Fruit fly (Drosophila melanogaster) whole organism, embryonic: ENCODE measurements around the gene twe.

Source experiments
- CG11085 ChIP-seq: fragments of 200-800 bp; sonication (Bioruptor generic); IDR thresholded peaks from 2 replicates; pipeline ENCODE4 v1.3.6; 2022; ENCODE audit warnings: missing biosample characterization, missing genetic modification characterization
- CG12219 ChIP-seq: fragments of 200-800 bp; sonication (Bioruptor generic); optimal IDR thresholded peaks from 3 replicates; lab custom pipeline; 2018; ENCODE audit warnings: missing biosample characterization, mild to moderate bottlenecking, missing genetic modification characterization
- CG12236 ChIP-seq: fragments of 200-800 bp; sonication (Bioruptor generic); optimal IDR thresholded peaks from 2 replicates; lab custom pipeline; 2016; ENCODE audit warnings: missing biosample characterization, missing genetic modification characterization
- CG13287 ChIP-seq: fragments of 200-800 bp; sonication (Bioruptor generic); IDR thresholded peaks from 2 replicates; pipeline ENCODE4 v1.3.6; 2022; ENCODE audit warnings: missing biosample characterization, missing genetic modification characterization; ENCODE audit not compliant: partially characterized antibody
- CG14014 ChIP-seq: fragments of 200-800 bp; sonication (Bioruptor generic); IDR thresholded peaks from 2 replicates; pipeline ENCODE4 v1.3.6; 2022; ENCODE audit warnings: missing biosample characterization, missing genetic modification characterization
- CG14965 ChIP-seq: fragments of 200-800 bp; sonication (Bioruptor generic); optimal IDR thresholded peaks from 2 replicates; lab custom pipeline; 2016; ENCODE audit warnings: missing biosample characterization, missing genetic modification characterization, borderline replicate concordance
- CG16813 ChIP-seq: fragments of 200-800 bp; sonication (Bioruptor generic); IDR thresholded peaks from 3 replicates; pipeline ENCODE4 v1.3.6; 2022; ENCODE audit warnings: missing biosample characterization, missing genetic modification characterization; ENCODE audit not compliant: partially characterized antibody
- CG16863 ChIP-seq: fragments of 200-800 bp; sonication (Bioruptor generic); optimal IDR thresholded peaks from 3 replicates; lab custom pipeline; 2016; ENCODE audit warnings: missing biosample characterization, missing genetic modification characterization
- CG17186 ChIP-seq: fragments of 200-800 bp; sonication (Bioruptor generic); optimal IDR thresholded peaks from 3 replicates; lab custom pipeline; 2017; ENCODE audit warnings: missing biosample characterization, missing genetic modification reagents, missing genetic modification characterization
- CG18262 ChIP-seq: fragments of 200-800 bp; optimal IDR thresholded peaks from 3 replicates; lab custom pipeline; 2019; ENCODE audit warnings: missing biosample characterization, mild to moderate bottlenecking, missing genetic modification characterization, moderate library complexity
- CG18599 ChIP-seq: fragments of 200-800 bp; sonication (Bioruptor generic); optimal IDR thresholded peaks from 3 replicates; lab custom pipeline; 2017; ENCODE audit warnings: missing biosample characterization, missing genetic modification characterization, mild to moderate bottlenecking, moderate library complexity, missing genetic modification reagents
- CG30020 ChIP-seq: fragments of 200-800 bp; optimal IDR thresholded peaks from 2 replicates; lab custom pipeline; 2019; ENCODE audit warnings: missing biosample characterization, mild to moderate bottlenecking, missing genetic modification characterization, moderate library complexity
- CG3726 ChIP-seq: fragments of 200-800 bp; sonication (Bioruptor generic); IDR thresholded peaks from 3 replicates; pipeline ENCODE4, ENCODE4 v1.3.6; 2022; ENCODE audit warnings: missing biosample characterization, missing genetic modification characterization
- CG5180 ChIP-seq: fragments of 200-800 bp; sonication (Bioruptor generic); optimal IDR thresholded peaks from 3 replicates; lab custom pipeline; 2017; ENCODE audit warnings: missing biosample characterization, missing genetic modification characterization, mild to moderate bottlenecking, moderate library complexity, missing genetic modification reagents
- CG7271 ChIP-seq: fragments of 200-800 bp; sonication (Bioruptor generic); optimal IDR thresholded peaks from 2 replicates; lab custom pipeline; 2018; ENCODE audit warnings: missing biosample characterization, mild to moderate bottlenecking, missing genetic modification characterization, moderate library complexity
- CG8944 ChIP-seq: fragments of 200-800 bp; sonication (Bioruptor generic); optimal IDR thresholded peaks from 3 replicates; lab custom pipeline; 2016; ENCODE audit warnings: missing biosample characterization, missing genetic modification characterization
- Camta ChIP-seq: fragments of 200-800 bp; sonication (Bioruptor generic); optimal IDR thresholded peaks from 2 replicates; lab custom pipeline; 2016; ENCODE audit warnings: missing biosample characterization, missing genetic modification characterization
- Dad ChIP-seq: fragments of 200-800 bp; sonication (Bioruptor generic); optimal IDR thresholded peaks from 3 replicates; lab custom pipeline; 2016; ENCODE audit warnings: missing biosample characterization, missing genetic modification characterization
- Doc2 ChIP-seq: fragments of 200-800 bp; sonication (Bioruptor generic); IDR thresholded peaks from 2 replicates; pipeline ENCODE4 v1.3.6; 2022; ENCODE audit warnings: missing biosample characterization, missing genetic modification characterization
- Fer1 ChIP-seq: fragments of 200-800 bp; sonication (Bioruptor generic); optimal IDR thresholded peaks from 2 replicates; lab custom pipeline; 2017; ENCODE audit warnings: missing biosample characterization, mild to moderate bottlenecking, missing genetic modification characterization
- Fer2 ChIP-seq: fragments of 200-800 bp; sonication (Bioruptor generic); optimal IDR thresholded peaks from 2 replicates; lab custom pipeline; 2018; ENCODE audit warnings: missing biosample characterization, mild to moderate bottlenecking, missing genetic modification characterization, moderate library complexity
- Gsc ChIP-seq: fragments of 200-800 bp; sonication (Bioruptor generic); IDR thresholded peaks from 2 replicates; pipeline ENCODE4 v1.3.6; 2022; ENCODE audit warnings: missing biosample characterization, missing genetic modification characterization
- H15 ChIP-seq: fragments of 200-800 bp; sonication (Bioruptor generic); IDR thresholded peaks from 3 replicates; pipeline ENCODE4 v1.3.6; 2022; ENCODE audit warnings: missing biosample characterization, missing genetic modification characterization
- Hr3 ChIP-seq: fragments of 200-800 bp; sonication (Bioruptor generic); optimal IDR thresholded peaks from 3 replicates; lab custom pipeline; 2016; ENCODE audit warnings: missing biosample characterization, missing genetic modification characterization
- Ptx1 ChIP-seq: fragments of 200-800 bp; sonication (Bioruptor generic); IDR thresholded peaks from 2 replicates; pipeline ENCODE4 v1.3.6; 2022; ENCODE audit warnings: missing biosample characterization, missing genetic modification characterization
- Ssrp ChIP-seq: fragments of 200-800 bp; sonication (Bioruptor generic); optimal IDR thresholded peaks from 2 replicates; lab custom pipeline; 2018; ENCODE audit warnings: missing biosample characterization, mild to moderate bottlenecking, missing genetic modification characterization, moderate library complexity
- cato ChIP-seq: fragments of 200-800 bp; sonication (Bioruptor generic); optimal IDR thresholded peaks from 2 replicates; lab custom pipeline; 2016; ENCODE audit warnings: missing biosample characterization, missing genetic modification characterization, borderline replicate concordance
- caup ChIP-seq: fragments of 200-800 bp; sonication (Bioruptor generic); optimal IDR thresholded peaks from 3 replicates; lab custom pipeline; 2017; ENCODE audit warnings: missing biosample characterization, mild to moderate bottlenecking, missing genetic modification characterization, moderate library complexity; ENCODE audit not compliant: severe bottlenecking
- corto ChIP-seq: fragments of 200-800 bp; sonication (Bioruptor generic); optimal IDR thresholded peaks from 2 replicates; lab custom pipeline; 2016; ENCODE audit warnings: missing biosample characterization, mild to moderate bottlenecking, missing genetic modification characterization, moderate library complexity
- dmrt11E ChIP-seq: fragments of 200-800 bp; sonication (Bioruptor generic); optimal IDR thresholded peaks from 3 replicates; lab custom pipeline; 2018; ENCODE audit warnings: missing biosample characterization, mild to moderate bottlenecking, missing genetic modification characterization, moderate library complexity
- dysf ChIP-seq: fragments of 200-800 bp; sonication (Bioruptor generic); IDR thresholded peaks from 3 replicates; pipeline ENCODE4 v1.3.6; 2022; ENCODE audit warnings: missing biosample characterization, missing genetic modification characterization
- ewg ChIP-seq: fragments of 200-800 bp; sonication (Bioruptor generic); optimal IDR thresholded peaks from 3 replicates; lab custom pipeline; 2017; ENCODE audit warnings: mild to moderate bottlenecking, missing biosample characterization, missing genetic modification reagents, missing genetic modification characterization
- grau ChIP-seq: fragments of 200-800 bp; optimal IDR thresholded peaks from 3 replicates; lab custom pipeline; 2019; ENCODE audit warnings: missing biosample characterization, mild to moderate bottlenecking, missing genetic modification characterization, moderate library complexity
- gt ChIP-seq: fragments of 200-800 bp; sonication (Bioruptor generic); IDR thresholded peaks from 2 replicates; pipeline ENCODE4 v1.3.6; 2022; ENCODE audit warnings: missing biosample characterization, missing genetic modification characterization
- h ChIP-seq: fragments of >200 bp; optimal IDR thresholded peaks from 2 replicates; lab custom pipeline; 2017
- insv ChIP-seq, 2 experiments: fragments of 200-800 bp; sonication (Bioruptor generic); optimal IDR thresholded peaks; 3 replicates each; lab custom pipeline; 2016 to 2018; ENCODE audit warnings: missing biosample characterization in 2 of 2, missing genetic modification characterization in 2 of 2
- jing ChIP-seq: fragments of 200-800 bp; sonication (Bioruptor generic); optimal IDR thresholded peaks from 2 replicates; lab custom pipeline; 2018; ENCODE audit warnings: missing biosample characterization, mild to moderate bottlenecking, missing genetic modification characterization
- kah ChIP-seq: fragments of 200-800 bp; sonication (Bioruptor generic); optimal IDR thresholded peaks from 2 replicates; lab custom pipeline; 2018; ENCODE audit warnings: missing biosample characterization, mild to moderate bottlenecking, missing genetic modification characterization
- luna ChIP-seq: fragments of 200-800 bp; sonication (Bioruptor generic); optimal IDR thresholded peaks from 2 replicates; lab custom pipeline; 2016; ENCODE audit warnings: missing biosample characterization, missing genetic modification characterization
- maf-S ChIP-seq: fragments of 200-800 bp; sonication (Bioruptor generic); optimal IDR thresholded peaks from 2 replicates; lab custom pipeline; 2016; ENCODE audit warnings: missing biosample characterization, missing genetic modification characterization
- nerfin-2 ChIP-seq: fragments of 200-800 bp; sonication (Bioruptor generic); IDR thresholded peaks from 2 replicates; pipeline ENCODE4 v1.3.6; 2022; ENCODE audit warnings: missing biosample characterization, missing genetic modification characterization; ENCODE audit not compliant: partially characterized antibody
- pros ChIP-seq: fragments of 200-800 bp; sonication (Bioruptor generic); optimal IDR thresholded peaks from 3 replicates; lab custom pipeline; 2019; ENCODE audit warnings: missing biosample characterization, mild to moderate bottlenecking, missing genetic modification characterization, moderate library complexity
- psq ChIP-seq: fragments of 200-800 bp; sonication (Bioruptor generic); optimal IDR thresholded peaks from 2 replicates; lab custom pipeline; 2017; ENCODE audit warnings: missing biosample characterization, missing genetic modification characterization
- pum ChIP-seq: fragments of 200-800 bp; sonication (Bioruptor generic); optimal IDR thresholded peaks from 2 replicates; lab custom pipeline; 2016; ENCODE audit warnings: missing biosample characterization, missing genetic modification characterization
- rib ChIP-seq: fragments of 200-800 bp; sonication (Bioruptor generic); IDR thresholded peaks from 2 replicates; pipeline ENCODE4 v1.3.6; 2022; ENCODE audit warnings: missing biosample characterization, missing genetic modification characterization
- stwl ChIP-seq: fragments of 200-800 bp; sonication (Bioruptor generic); optimal IDR thresholded peaks from 3 replicates; lab custom pipeline; 2018; ENCODE audit warnings: missing biosample characterization, mild to moderate bottlenecking, missing genetic modification characterization, moderate library complexity
- tgo ChIP-seq: fragments of 200-800 bp; sonication (Bioruptor generic); IDR thresholded peaks from 3 replicates; pipeline ENCODE4 v1.3.6; 2022; ENCODE audit warnings: missing biosample characterization, missing genetic modification characterization
- tup ChIP-seq: fragments of 200-800 bp; sonication (Bioruptor generic); optimal IDR thresholded peaks from 2 replicates; lab custom pipeline; 2016; ENCODE audit warnings: missing biosample characterization, mild to moderate bottlenecking, missing genetic modification characterization, moderate library complexity

Gene twe

dm6 chr2L:16299466-16300311 lies 38.0 kb upstream of the twe start, which contains the start of the genes heix and CG17328 (continued):
- TF ChIP-seq dmrt11E (peak; percentile 59), Fer1 (GFP tag; lab: Kevin White, UChicago) (peak; percentile 55), h (lab: Kevin White, UChicago) (no peak), CG13287 (0 out of 2 replicates have a peak, but pooled peaks have one; percentile 28), CG11085 (GFP tag; lab: Robert Waterston, UW) (peak; percentile 54), CG12236 (GFP tag; lab: Kevin White, UChicago) (no peak), dysf (GFP tag; lab: Robert Waterston, UW) (peak; percentile 82), ewg (GFP tag; lab: Kevin White, UChicago) (peak; percentile 48), grau (peak; percentile 99), CG3726 (GFP tag; lab: Robert Waterston, UW) (no peak), Ptx1 (GFP tag; lab: Robert Waterston, UW) (peak; percentile 81), rib (GFP tag; lab: Robert Waterston, UW) (0 out of 2 replicates have a peak, but pooled peaks have one; percentile 36), Dad (GFP tag; lab: Kevin White, UChicago) (peak; percentile 28), Doc2 (no peak), nerfin-2 (no peak), Fer2 (tag; lab: Kevin White, UChicago) (peak; percentile 75), CG18262 (tag; lab: Kevin White, UChicago) (peak; percentile 70), CG16813 (GFP tag; lab: Robert Waterston, UW) (no peak), tgo (GFP tag; lab: Robert Waterston, UW) (peak; percentile 77), caup (GFP tag; lab: Kevin White, UChicago) (peak; percentile 64), CG14965 (GFP tag; lab: Kevin White, UChicago) (no peak), tup (GFP tag; lab: Kevin White, UChicago) (peak; percentile 18), CG7271 (peak; percentile 6), Ssrp (tag; lab: Kevin White, UChicago) (peak; percentile 66), gt (GFP tag; lab: Robert Waterston, UW) (no peak), kah (GFP tag; lab: Kevin White, UChicago) (peak; percentile 93), CG16863 (peak; percentile 49), luna (GFP tag; lab: Kevin White, UChicago) (peak; percentile 70), CG14014 (peak; percentile 78), psq (GFP tag; lab: Kevin White, UChicago) (no peak), CG5180 (GFP tag; lab: Kevin White, UChicago) (no peak), jing (GFP tag; lab: Kevin White, UChicago) (no peak), CG18599 (GFP tag; lab: Kevin White, UChicago) (peak; percentile 72), CG17186 (peak; percentile 61), cato (GFP tag; lab: Kevin White, UChicago) (peak; percentile 69), CG8944 (peak; percentile 57), CG30020 (tag; lab: Kevin White, UChicago) (peak; percentile 64), maf-S (GFP tag; lab: Kevin White, UChicago) (peak; percentile 55), corto (peak; percentile 33), H15 (peak; percentile 70; the same call in 2 of the 3 replicates), insv (GFP tag; optimal IDR thresholded peaks at IDR 0.05; lab: Kevin White, UChicago) (peak in 1 of 2 experiments; percentile 36), CG12219 (peak; percentile 44), stwl (peak; percentile 46), pros (GFP tag; lab: Kevin White, UChicago) (no peak), Hr3 (GFP tag; lab: Kevin White, UChicago) (peak; percentile 73), Gsc (GFP tag; lab: Robert Waterston, UW) (no peak), Camta (peak; percentile 49), pum (GFP tag; lab: Kevin White, UChicago) (peak; percentile 70)
